Fruit fly (Drosophila melanogaster) whole organism, embryonic: ENCODE data around the gene Idi.

ENCODE experiments used
- B-H1 ChIP-seq: fragments of 200-800 bp; sonication (Bioruptor generic); IDR thresholded peaks from 3 replicates; pipeline ENCODE4 v1.3.6; 2022; ENCODE audit warnings: missing biosample characterization, missing genetic modification characterization
- BEAF-32 ChIP-seq: fragments of 200-800 bp; sonication (Bioruptor generic); optimal IDR thresholded peaks from 3 replicates; lab custom pipeline; 2017; ENCODE audit warnings: missing biosample characterization, missing genetic modification characterization, mild to moderate bottlenecking, moderate library complexity, missing genetic modification reagents
- CG10321 ChIP-seq: fragments of 200-800 bp; sonication (Bioruptor generic); IDR thresholded peaks from 2 replicates; pipeline ENCODE4 v1.3.6; 2022; ENCODE audit warnings: missing biosample characterization, missing genetic modification characterization
- CG10565 ChIP-seq: fragments of 200-800 bp; sonication (Bioruptor generic); optimal IDR thresholded peaks from 3 replicates; lab custom pipeline; 2016; ENCODE audit warnings: missing biosample characterization, mild to moderate bottlenecking, missing genetic modification characterization
- CG12236 ChIP-seq: fragments of 200-800 bp; sonication (Bioruptor generic); optimal IDR thresholded peaks from 2 replicates; lab custom pipeline; 2016; ENCODE audit warnings: missing biosample characterization, missing genetic modification characterization
- CG13624 ChIP-seq: fragments of 200-800 bp; sonication (Bioruptor generic); optimal IDR thresholded peaks from 2 replicates; lab custom pipeline; 2016; ENCODE audit warnings: missing biosample characterization, missing genetic modification characterization
- CG14441 ChIP-seq: fragments of 200-800 bp; sonication (Bioruptor generic); IDR thresholded peaks from 2 replicates; pipeline ENCODE4 v1.3.6; 2022; ENCODE audit warnings: missing biosample characterization, missing genetic modification characterization
- CG14667 ChIP-seq: fragments of 200-800 bp; sonication (Bioruptor generic); IDR thresholded peaks from 2 replicates; pipeline ENCODE4 v1.3.6; 2022; ENCODE audit warnings: missing biosample characterization, missing genetic modification characterization
- CG14710 ChIP-seq: fragments of 200-800 bp; sonication (Bioruptor generic); optimal IDR thresholded peaks from 3 replicates; lab custom pipeline; 2019; ENCODE audit warnings: missing biosample characterization, mild to moderate bottlenecking, missing genetic modification characterization, moderate library complexity
- CG14965 ChIP-seq: fragments of 200-800 bp; sonication (Bioruptor generic); optimal IDR thresholded peaks from 2 replicates; lab custom pipeline; 2016; ENCODE audit warnings: missing biosample characterization, missing genetic modification characterization, borderline replicate concordance
- CG1529 ChIP-seq: fragments of 200-800 bp; sonication (Bioruptor generic); optimal IDR thresholded peaks from 3 replicates; lab custom pipeline; 2018; ENCODE audit warnings: missing biosample characterization, missing genetic modification characterization
- CG15601 ChIP-seq: fragments of 200-800 bp; sonication (Bioruptor generic); optimal IDR thresholded peaks from 3 replicates; lab custom pipeline; 2019; ENCODE audit warnings: missing biosample characterization, mild to moderate bottlenecking, missing genetic modification characterization, moderate library complexity
- CG17186 ChIP-seq: fragments of 200-800 bp; sonication (Bioruptor generic); optimal IDR thresholded peaks from 3 replicates; lab custom pipeline; 2017; ENCODE audit warnings: missing biosample characterization, missing genetic modification reagents, missing genetic modification characterization
- CG17359 ChIP-seq: fragments of 200-800 bp; sonication (Bioruptor generic); optimal IDR thresholded peaks from 3 replicates; lab custom pipeline; 2018; ENCODE audit warnings: missing biosample characterization, mild to moderate bottlenecking, missing genetic modification characterization, moderate library complexity
- CG17912 ChIP-seq: fragments of 200-800 bp; sonication (Bioruptor generic); optimal IDR thresholded peaks from 2 replicates; lab custom pipeline; 2018; ENCODE audit warnings: missing biosample characterization, mild to moderate bottlenecking, missing genetic modification characterization
- CG1792 ChIP-seq: fragments of 200-800 bp; sonication (Bioruptor generic); optimal IDR thresholded peaks from 2 replicates; lab custom pipeline; 2016; ENCODE audit warnings: missing biosample characterization, missing genetic modification characterization
- CG3065 ChIP-seq: fragments of 200-800 bp; sonication (Bioruptor generic); optimal IDR thresholded peaks from 2 replicates; lab custom pipeline; 2016; ENCODE audit warnings: missing biosample characterization, missing genetic modification characterization
- CG31441 ChIP-seq: fragments of 200-800 bp; sonication (Bioruptor generic); IDR thresholded peaks from 2 replicates; pipeline ENCODE4 v1.3.6; 2022; ENCODE audit warnings: missing biosample characterization, missing genetic modification characterization
- CG3163 ChIP-seq: fragments of 200-800 bp; sonication (Bioruptor generic); optimal IDR thresholded peaks from 3 replicates; lab custom pipeline; 2016; ENCODE audit warnings: missing biosample characterization, missing genetic modification characterization
- CG32532 ChIP-seq: fragments of 200-800 bp; sonication (Bioruptor generic); IDR thresholded peaks from 2 replicates; pipeline ENCODE4 v1.3.6; 2022; ENCODE audit warnings: missing biosample characterization, missing genetic modification characterization
- CG3847 ChIP-seq: fragments of 200-800 bp; sonication (Bioruptor generic); IDR thresholded peaks from 2 replicates; pipeline ENCODE4 v1.3.6; 2022; ENCODE audit warnings: missing biosample characterization, missing genetic modification characterization
- CG5180 ChIP-seq: fragments of 200-800 bp; sonication (Bioruptor generic); optimal IDR thresholded peaks from 3 replicates; lab custom pipeline; 2017; ENCODE audit warnings: missing biosample characterization, missing genetic modification characterization, mild to moderate bottlenecking, moderate library complexity, missing genetic modification reagents
- CG8290 ChIP-seq, 3 experiments: fragments of 200-800 bp; sonication (Bioruptor generic); optimal IDR thresholded peaks; 2 replicates each; lab custom pipeline; 2016 to 2019; ENCODE audit warnings: missing biosample characterization in 3 of 3, missing genetic modification characterization in 3 of 3, mild to moderate bottlenecking in 2 of 3, moderate library complexity in 1 of 3
- CG8944 ChIP-seq: fragments of 200-800 bp; sonication (Bioruptor generic); optimal IDR thresholded peaks from 3 replicates; lab custom pipeline; 2016; ENCODE audit warnings: missing biosample characterization, missing genetic modification characterization
- E2f2 ChIP-seq: fragments of 200-800 bp; sonication (Bioruptor generic); IDR thresholded peaks from 2 replicates; pipeline ENCODE4 v1.3.6; 2022; ENCODE audit warnings: missing biosample characterization, missing genetic modification characterization
- Kr ChIP-seq: fragments of 200-800 bp; sonication (Bioruptor generic); optimal IDR thresholded peaks from 2 replicates; lab custom pipeline; 2017; ENCODE audit warnings: missing biosample characterization, mild to moderate bottlenecking, missing genetic modification characterization
- Myb ChIP-seq: fragments of 200-800 bp; sonication (Bioruptor generic); optimal IDR thresholded peaks from 2 replicates; lab custom pipeline; 2016; ENCODE audit warnings: missing biosample characterization, missing genetic modification characterization
- Nf-YA ChIP-seq: fragments of 200-800 bp; sonication (Bioruptor generic); IDR thresholded peaks from 2 replicates; pipeline ENCODE4 v1.3.6; 2022; ENCODE audit warnings: missing biosample characterization, missing genetic modification characterization
- Ptx1 ChIP-seq: fragments of 200-800 bp; sonication (Bioruptor generic); IDR thresholded peaks from 2 replicates; pipeline ENCODE4 v1.3.6; 2022; ENCODE audit warnings: missing biosample characterization, missing genetic modification characterization
- ash1 ChIP-seq: fragments of 200-800 bp; sonication (Bioruptor generic); optimal IDR thresholded peaks from 2 replicates; lab custom pipeline; 2018; ENCODE audit warnings: missing biosample characterization, mild to moderate bottlenecking, missing genetic modification characterization
- ato ChIP-seq: fragments of 200-800 bp; sonication (Bioruptor generic); IDR thresholded peaks from 2 replicates; pipeline ENCODE4 v1.3.6; 2022; ENCODE audit warnings: missing biosample characterization, missing genetic modification characterization; ENCODE audit not compliant: partially characterized antibody
- bowl ChIP-seq: fragments of 200-800 bp; sonication (Bioruptor generic); IDR thresholded peaks from 2 replicates; pipeline ENCODE4 v1.3.6; 2022; ENCODE audit warnings: missing biosample characterization, missing genetic modification characterization
- chinmo ChIP-seq: fragments of 200-800 bp; sonication (Bioruptor generic); IDR thresholded peaks from 4 replicates; pipeline ENCODE4 v1.3.6; 2022; ENCODE audit warnings: missing biosample characterization, missing genetic modification characterization; ENCODE audit not compliant: partially characterized antibody
- dmrt11E ChIP-seq: fragments of 200-800 bp; sonication (Bioruptor generic); optimal IDR thresholded peaks from 3 replicates; lab custom pipeline; 2018; ENCODE audit warnings: missing biosample characterization, mild to moderate bottlenecking, missing genetic modification characterization, moderate library complexity
- dmrt99B ChIP-seq: fragments of 200-800 bp; sonication (Bioruptor generic); optimal IDR thresholded peaks from 2 replicates; lab custom pipeline; 2018; ENCODE audit warnings: missing biosample characterization, mild to moderate bottlenecking, missing genetic modification characterization, moderate library complexity
- eve ChIP-seq, 2 experiments: fragments of >200 bp; optimal IDR thresholded peaks; 2 replicates each; lab custom pipeline; 2017; ENCODE audit warnings: missing biosample characterization in 2 of 2, missing genetic modification characterization in 2 of 2
- h ChIP-seq: fragments of >200 bp; optimal IDR thresholded peaks from 2 replicates; lab custom pipeline; 2017
- ham ChIP-seq: fragments of 200-800 bp; sonication (Bioruptor generic); IDR thresholded peaks from 2 replicates; pipeline ENCODE4 v1.3.6; 2022; ENCODE audit warnings: missing biosample characterization, missing genetic modification characterization
- ken ChIP-seq: fragments of 200-800 bp; sonication (Bioruptor generic); IDR thresholded peaks from 3 replicates; pipeline ENCODE4 v1.3.6; 2022; ENCODE audit warnings: missing biosample characterization, missing genetic modification characterization
- lmd ChIP-seq: fragments of 200-800 bp; sonication (Bioruptor generic); IDR thresholded peaks from 2 replicates; pipeline ENCODE4 v1.3.6; 2022; ENCODE audit warnings: missing biosample characterization, missing genetic modification characterization
- maf-S ChIP-seq: fragments of 200-800 bp; sonication (Bioruptor generic); optimal IDR thresholded peaks from 2 replicates; lab custom pipeline; 2016; ENCODE audit warnings: missing biosample characterization, missing genetic modification characterization
- mirr ChIP-seq: fragments of 200-800 bp; sonication (Bioruptor generic); optimal IDR thresholded peaks from 3 replicates; lab custom pipeline; 2018; ENCODE audit warnings: missing biosample characterization, mild to moderate bottlenecking, missing genetic modification characterization
- pfk ChIP-seq: fragments of 200-800 bp; sonication (Bioruptor generic); optimal IDR thresholded peaks from 2 replicates; lab custom pipeline; 2018; ENCODE audit warnings: missing biosample characterization, mild to moderate bottlenecking, missing genetic modification characterization, moderate library complexity
- phol ChIP-seq: fragments of 200-800 bp; sonication (Bioruptor generic); optimal IDR thresholded peaks from 3 replicates; lab custom pipeline; 2018; ENCODE audit warnings: missing biosample characterization, mild to moderate bottlenecking, missing genetic modification characterization, moderate library complexity
- row ChIP-seq: fragments of 200-800 bp; sonication (Bioruptor generic); IDR thresholded peaks from 3 replicates; pipeline ENCODE4 v1.3.6; 2022; ENCODE audit warnings: missing biosample characterization, missing genetic modification characterization
- ssp ChIP-seq: fragments of 200-800 bp; sonication (Bioruptor generic); IDR thresholded peaks from 2 replicates; pipeline ENCODE4 v1.3.6; 2022; ENCODE audit warnings: missing biosample characterization, missing genetic modification characterization
- tin ChIP-seq: fragments of 200-800 bp; sonication (Bioruptor generic); optimal IDR thresholded peaks from 3 replicates; lab custom pipeline; 2016; ENCODE audit warnings: missing biosample characterization, missing genetic modification characterization
- tio ChIP-seq: fragments of 200-800 bp; sonication (Bioruptor generic); optimal IDR thresholded peaks from 2 replicates; lab custom pipeline; 2017; ENCODE audit warnings: missing biosample characterization, missing genetic modification characterization, inconsistent platforms
- twi ChIP-seq: fragments of 200-800 bp; optimal IDR thresholded peaks from 2 replicates; lab custom pipeline; 2019; ENCODE audit warnings: missing biosample characterization, mild to moderate bottlenecking, missing genetic modification characterization, moderate library complexity
- wdn ChIP-seq: fragments of 200-800 bp; sonication (Bioruptor generic); IDR thresholded peaks from 2 replicates; pipeline ENCODE4 v1.3.6; 2022; ENCODE audit warnings: missing biosample characterization, missing genetic modification characterization
- z ChIP-seq: fragments of 200-800 bp; sonication (Bioruptor generic); IDR thresholded peaks from 3 replicates; pipeline ENCODE4 v1.3.6; 2022; ENCODE audit warnings: missing biosample characterization, missing genetic modification characterization

Gene Idi

dm6 chr3R:21297387-21297956, 27.5 kb downstream of the Idi start (continued):
- peak; percentile 90 for TF ChIP-seq CG15601 (tag; lab: Kevin White, UChicago)
- peak; percentile 64 for TF ChIP-seq CG1529 (GFP tag; lab: Kevin White, UChicago)
- no peak for TF ChIP-seq Ptx1
- no peak for TF ChIP-seq chinmo (GFP tag; lab: Robert Waterston, UW)
- no peak for TF ChIP-seq ssp
- peak; percentile 64 for TF ChIP-seq CG17186 (GFP tag; lab: Kevin White, UChicago)
- no peak for TF ChIP-seq z (GFP tag; lab: Robert Waterston, UW)
- TF ChIP-seq Myb (GFP tag; lab: Kevin White, UChicago), result peak; percentile 19
- peak; percentile 46 for TF ChIP-seq CG3163 (GFP tag; lab: Kevin White, UChicago)
- TF ChIP-seq tio, result peak; percentile 32
- TF ChIP-seq CG17912 (GFP tag; lab: Kevin White, UChicago), result peak; percentile 86
- no peak for TF ChIP-seq h (lab: Kevin White, UChicago)
- peak; percentile 52 for TF ChIP-seq maf-S
- TF ChIP-seq CG1792 (GFP tag; lab: Kevin White, UChicago), result peak; percentile 46
- TF ChIP-seq row, result no peak
- no peak for TF ChIP-seq ato (GFP tag; lab: Robert Waterston, UW)
- TF ChIP-seq tin (GFP tag; lab: Kevin White, UChicago), result no peak
- TF ChIP-seq CG10565 (GFP tag; lab: Kevin White, UChicago), result no peak
- peak; percentile 59 for TF ChIP-seq twi (tag; lab: Kevin White, UChicago)
- no peak for TF ChIP-seq CG10321 (GFP tag; lab: Robert Waterston, UW)
- peak; percentile 79 for TF ChIP-seq CG5180 (GFP tag; lab: Kevin White, UChicago)
- TF ChIP-seq eve (GFP tag; optimal IDR thresholded peaks at IDR 0.05; lab: Kevin White, UChicago), result peak in 1 of 2 experiments; percentile 48
- no peak for TF ChIP-seq CG14667 (GFP tag; lab: Robert Waterston, UW)
- TF ChIP-seq CG32532 (GFP tag; lab: Robert Waterston, UW), result no peak
- no peak for TF ChIP-seq Nf-YA (GFP tag; lab: Robert Waterston, UW)
- TF ChIP-seq CG3847, result no peak
- TF ChIP-seq dmrt99B (tag; lab: Kevin White, UChicago), result peak; percentile 60
- no peak for TF ChIP-seq bowl
- peak; percentile 12 for TF ChIP-seq dmrt11E (tag; lab: Kevin White, UChicago)
- no peak for TF ChIP-seq B-H1
- TF ChIP-seq lmd (GFP tag; lab: Robert Waterston, UW), result no peak
- TF ChIP-seq ken, result no peak
- peak; percentile 56 for TF ChIP-seq CG14710
- TF ChIP-seq phol, result no peak
- peak; percentile 72 for TF ChIP-seq CG14965 (GFP tag; lab: Kevin White, UChicago)
- no peak for TF ChIP-seq E2f2
- no peak for TF ChIP-seq ham (GFP tag; lab: Robert Waterston, UW)
- peak; percentile 35 for TF ChIP-seq CG8290 (GFP tag; optimal IDR thresholded peaks at IDR 0.05; lab: Kevin White, UChicago)
- TF ChIP-seq CG8290 (tag; optimal IDR thresholded peaks at IDR 0.05; lab: Kevin White, UChicago), result peak; percentile 38 to 64
- no peak for TF ChIP-seq CG14441
- TF ChIP-seq CG13624 (GFP tag; lab: Kevin White, UChicago), result peak; percentile 78
- TF ChIP-seq ash1 (GFP tag; lab: Kevin White, UChicago), result peak; percentile 60
- peak; percentile 73 for TF ChIP-seq pfk
- TF ChIP-seq wdn (GFP tag; lab: Robert Waterston, UW), result no peak
- TF ChIP-seq CG17359 (tag; lab: Kevin White, UChicago), result peak; percentile 87
- no peak for TF ChIP-seq CG31441 (GFP tag; lab: Robert Waterston, UW)
- TF ChIP-seq mirr (GFP tag; lab: Kevin White, UChicago), result peak; percentile 87
- TF ChIP-seq CG3065 (GFP tag; lab: Kevin White, UChicago), result no peak
- TF ChIP-seq Kr (GFP tag; lab: Kevin White, UChicago), result peak; percentile 52
- peak; percentile 2 for TF ChIP-seq CG8944 (GFP tag; lab: Kevin White, UChicago)
- TF ChIP-seq CG12236 (GFP tag; lab: Kevin White, UChicago), result peak; percentile 82
- TF ChIP-seq BEAF-32 (GFP tag; lab: Kevin White, UChicago), result no peak
